Worm (Caenorhabditis elegans): ENCODE measurements around the gene srw-123.
"Not testable (repeated sequence)": the region's sequence is repeated elsewhere in the genome, so short reads cannot be mapped to it uniquely, and the experiment has no call there.

The srw-123 gene

ce11 chrV:2976287-2976686, 1.1 kb upstream of the srw-123 start, which contains the start of gene srw-124:
srw-124 (plus strand) TSS chrV:2976587.
- no peak for TF ChIP-seq unc-62 (GFP tag; optimal IDR thresholded peaks at IDR 0.05)

- no peak for TF ChIP-seq unc-62 (GFP tag; optimal IDR thresholded peaks at IDR 0.05)
Measured at ce11 chrV:2971307-2971999, 3.7 kb downstream of the srw-123 start, which contains the start of gene srw-129. srw-129 (plus strand) TSS chrV:2971949.

ce11 chrV:2964786-2965185, 10.4 kb downstream of the srw-123 start, which contains the start of gene srh-88:
srh-88 (minus strand) TSS chrV:2964886.
- TF ChIP-seq unc-62 (GFP tag; optimal IDR thresholded peaks at IDR 0.05): no peak

- no peak for TF ChIP-seq unc-62 (GFP tag; optimal IDR thresholded peaks at IDR 0.05)
Measured at ce11 chrV:2962960-2963359, 12.2 kb downstream of the srw-123 start, which contains the start of gene srw-138. srw-138 (minus strand) TSS chrV:2963060.

- TF ChIP-seq unc-62 (GFP tag; optimal IDR thresholded peaks at IDR 0.05): no peak
Measured at ce11 chrV:2960894-2961293, 14.3 kb downstream of the srw-123 start, which contains the start of gene srw-144. srw-144 (minus strand) TSS chrV:2960994.

- no peak for TF ChIP-seq unc-62 (GFP tag; optimal IDR thresholded peaks at IDR 0.05)
Measured at ce11 chrV:2958202-2958601, 17.0 kb downstream of the srw-123 start, which contains the start of gene srw-142. srw-142 (minus strand) TSS chrV:2958302.

ce11 chrV:2955342-2955741, 19.8 kb downstream of the srw-123 start, which contains the start of gene srh-248:
srh-248 (minus strand) TSS chrV:2955442.
- not testable (repeated sequence) for TF ChIP-seq unc-62 (GFP tag; optimal IDR thresholded peaks at IDR 0.05)

- TF ChIP-seq unc-62 (GFP tag; optimal IDR thresholded peaks at IDR 0.05): not testable (repeated sequence)
Measured at ce11 chrV:2952102-2952501, 23.1 kb downstream of the srw-123 start, which contains the start of gene srw-122. srw-122 (minus strand) TSS chrV:2952202.

- no peak for TF ChIP-seq unc-62 (GFP tag; optimal IDR thresholded peaks at IDR 0.05)
Measured at ce11 chrV:2945602-2946001, 29.6 kb downstream of the srw-123 start, which contains the start of gene srh-87. srh-87 (minus strand) TSS chrV:2945702.

ce11 chrV:2943859-2944258, 31.3 kb downstream of the srw-123 start, which contains the start of gene srw-137:
srw-137 (minus strand) TSS chrV:2943959.
- no peak for TF ChIP-seq unc-62 (GFP tag; optimal IDR thresholded peaks at IDR 0.05)

- TF ChIP-seq unc-62 (GFP tag; optimal IDR thresholded peaks at IDR 0.05): no peak
Measured at ce11 chrV:2942247-2942646, 32.9 kb downstream of the srw-123 start.

- TF ChIP-seq unc-62 (GFP tag; optimal IDR thresholded peaks at IDR 0.05): no peak
Measured at ce11 chrV:2941405-2941804, 33.8 kb downstream of the srw-123 start, which contains the start of gene srw-143. srw-143 (minus strand) TSS chrV:2941505.

- no peak for TF ChIP-seq unc-62 (GFP tag; optimal IDR thresholded peaks at IDR 0.05)
Measured at ce11 chrV:2938497-2938896, 36.7 kb downstream of the srw-123 start, which contains the start of gene srw-141. srw-141 (minus strand) TSS chrV:2938597.

ce11 chrV:2934075-2934474, 41.1 kb downstream of the srw-123 start, which contains the start of gene srh-247:
srh-247 (minus strand) TSS chrV:2934175.
- TF ChIP-seq unc-62 (GFP tag; optimal IDR thresholded peaks at IDR 0.05): no peak

- no peak for TF ChIP-seq unc-62 (GFP tag; optimal IDR thresholded peaks at IDR 0.05)
Measured at ce11 chrV:2931252-2931651, 43.9 kb downstream of the srw-123 start, which contains the start of gene C31B8.1. C31B8.1 (plus strand) TSS chrV:2931552.

- TF ChIP-seq unc-62 (GFP tag; optimal IDR thresholded peaks at IDR 0.05): no peak
Measured at ce11 chrV:2929753-2930152, 45.4 kb downstream of the srw-123 start, which contains the start of gene C31B8.16. C31B8.16 (plus strand) TSS chrV:2930053.

ce11 chrV:2927553-2927952, 47.6 kb downstream of the srw-123 start, which contains the start of gene C31B8.12:
C31B8.12 (minus strand) TSS chrV:2927653.
- TF ChIP-seq unc-62 (GFP tag; optimal IDR thresholded peaks at IDR 0.05): no peak

Data from whole organism, dauer.